Worm (Caenorhabditis elegans): ENCODE measurements around the gene C04H5.7.

DNA sequence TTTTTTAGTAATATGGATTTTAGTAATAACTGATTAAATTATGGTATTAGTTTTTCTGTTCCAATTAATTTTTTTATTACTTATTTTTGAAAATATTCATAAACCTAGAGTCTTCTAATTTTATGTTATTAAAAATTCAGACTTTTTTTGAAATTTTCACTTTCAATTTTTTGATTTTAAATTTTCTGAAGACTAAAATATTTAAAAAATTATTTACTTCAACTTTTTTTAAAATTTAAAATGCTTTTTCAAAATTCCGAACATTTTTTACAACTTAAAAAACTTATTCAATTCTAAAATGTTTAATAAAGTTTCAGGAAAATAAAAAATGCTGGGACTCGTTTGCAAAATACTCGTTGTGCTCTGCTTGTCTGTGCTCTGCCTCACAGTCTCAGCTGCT is 12.9 kb downstream of the C04H5.7 start, which contains the start of gene nlp-41:
- TF ChIP-seq him-1 (tag; optimal IDR thresholded peaks at IDR 0.05) = no peak
- TF ChIP-seq W03F9.2 (tag; optimal IDR thresholded peaks at IDR 0.05) = no peak
